Fruit fly (Drosophila melanogaster) whole organism, embryonic: ENCODE results near the gene HHEX.
A peak's percentile ranks its signal among the peaks of the same experiment; 100 is the strongest.

Source experiments
- Awh ChIP-seq: fragments of 200-800 bp; sonication (Bioruptor generic); IDR thresholded peaks from 2 replicates; pipeline ENCODE4, ENCODE4 v1.3.6; 2022; ENCODE audit warnings: missing biosample characterization, missing genetic modification characterization
- B-H2 ChIP-seq: fragments of 200-800 bp; sonication (Bioruptor generic); optimal IDR thresholded peaks from 2 replicates; lab custom pipeline; 2018; ENCODE audit warnings: missing biosample characterization, mild to moderate bottlenecking, missing genetic modification characterization
- CG10565 ChIP-seq: fragments of 200-800 bp; sonication (Bioruptor generic); optimal IDR thresholded peaks from 3 replicates; lab custom pipeline; 2016; ENCODE audit warnings: missing biosample characterization, mild to moderate bottlenecking, missing genetic modification characterization
- CG10654 ChIP-seq: fragments of 200-800 bp; sonication (Bioruptor generic); optimal IDR thresholded peaks from 2 replicates; lab custom pipeline; 2016; ENCODE audit warnings: missing biosample characterization, missing genetic modification characterization
- CG11723 ChIP-seq: fragments of 200-800 bp; sonication (Bioruptor generic); optimal IDR thresholded peaks from 2 replicates; lab custom pipeline; 2017; ENCODE audit warnings: missing biosample characterization, mild to moderate bottlenecking, missing genetic modification characterization
- CG12219 ChIP-seq: fragments of 200-800 bp; sonication (Bioruptor generic); optimal IDR thresholded peaks from 3 replicates; lab custom pipeline; 2018; ENCODE audit warnings: missing biosample characterization, mild to moderate bottlenecking, missing genetic modification characterization
- CG12659 ChIP-seq: fragments of 200-800 bp; sonication (Bioruptor generic); optimal IDR thresholded peaks from 3 replicates; lab custom pipeline; 2017; ENCODE audit warnings: mild to moderate bottlenecking, missing biosample characterization, missing genetic modification reagents, missing genetic modification characterization
- CG15479 ChIP-seq: fragments of 200-800 bp; sonication (Bioruptor generic); optimal IDR thresholded peaks from 3 replicates; lab custom pipeline; 2019; ENCODE audit warnings: missing biosample characterization, mild to moderate bottlenecking, missing genetic modification characterization, moderate library complexity
- CG17186 ChIP-seq: fragments of 200-800 bp; sonication (Bioruptor generic); optimal IDR thresholded peaks from 3 replicates; lab custom pipeline; 2017; ENCODE audit warnings: missing biosample characterization, missing genetic modification reagents, missing genetic modification characterization
- CG17568 ChIP-seq: fragments of 200-800 bp; sonication (Bioruptor generic); optimal IDR thresholded peaks from 2 replicates; lab custom pipeline; 2018; ENCODE audit warnings: missing biosample characterization, mild to moderate bottlenecking, missing genetic modification characterization, moderate library complexity
- CG1792 ChIP-seq: fragments of 200-800 bp; sonication (Bioruptor generic); optimal IDR thresholded peaks from 2 replicates; lab custom pipeline; 2016; ENCODE audit warnings: missing biosample characterization, missing genetic modification characterization
- CG3065 ChIP-seq: fragments of 200-800 bp; sonication (Bioruptor generic); optimal IDR thresholded peaks from 2 replicates; lab custom pipeline; 2016; ENCODE audit warnings: missing biosample characterization, missing genetic modification characterization
- CG32767 ChIP-seq: fragments of 200-800 bp; sonication (Bioruptor generic); IDR thresholded peaks from 2 replicates; pipeline ENCODE4 v1.3.6; 2022; ENCODE audit warnings: missing biosample characterization, missing genetic modification characterization
- CG4854 ChIP-seq: fragments of 200-800 bp; sonication (Bioruptor generic); optimal IDR thresholded peaks from 2 replicates; lab custom pipeline; 2016; ENCODE audit warnings: missing biosample characterization, missing genetic modification characterization, inconsistent platforms
- CG6854 ChIP-seq: fragments of 200-800 bp; sonication (Bioruptor generic); optimal IDR thresholded peaks from 3 replicates; lab custom pipeline; 2017; ENCODE audit warnings: missing biosample characterization, mild to moderate bottlenecking, missing genetic modification characterization
- CG7786 ChIP-seq: fragments of 200-800 bp; sonication (Bioruptor generic); optimal IDR thresholded peaks from 2 replicates; lab custom pipeline; 2016; ENCODE audit warnings: missing biosample characterization, missing genetic modification characterization
- CG9932 ChIP-seq: fragments of 200-800 bp; sonication (Bioruptor generic); IDR thresholded peaks from 2 replicates; pipeline ENCODE4 v1.3.6; 2022; ENCODE audit warnings: missing biosample characterization, missing genetic modification characterization
- Doc2 ChIP-seq: fragments of 200-800 bp; sonication (Bioruptor generic); IDR thresholded peaks from 2 replicates; pipeline ENCODE4 v1.3.6; 2022; ENCODE audit warnings: missing biosample characterization, missing genetic modification characterization
- Drgx ChIP-seq: fragments of 200-800 bp; sonication (Bioruptor generic); IDR thresholded peaks from 2 replicates; pipeline ENCODE4 v1.3.6; 2022; ENCODE audit warnings: missing biosample characterization, missing genetic modification characterization
- Elba2 ChIP-seq: fragments of 200-800 bp; sonication (Bioruptor generic); optimal IDR thresholded peaks from 3 replicates; lab custom pipeline; 2016; ENCODE audit warnings: missing biosample characterization, missing genetic modification characterization
- HLH3B ChIP-seq: fragments of 200-800 bp; sonication (Bioruptor generic); IDR thresholded peaks from 2 replicates; pipeline ENCODE4 v1.3.6; 2022; ENCODE audit warnings: missing biosample characterization, missing genetic modification characterization
- Hmr ChIP-seq: fragments of 200-800 bp; sonication (Bioruptor generic); optimal IDR thresholded peaks from 3 replicates; lab custom pipeline; 2017; ENCODE audit warnings: mild to moderate bottlenecking, missing biosample characterization, missing genetic modification reagents, missing genetic modification characterization
- PHDP ChIP-seq: fragments of 200-800 bp; sonication (Bioruptor generic); optimal IDR thresholded peaks from 3 replicates; lab custom pipeline; 2018; ENCODE audit warnings: missing biosample characterization, mild to moderate bottlenecking, missing genetic modification characterization, moderate library complexity
- Spps ChIP-seq: fragments of 200-800 bp; sonication (Bioruptor generic); optimal IDR thresholded peaks from 2 replicates; lab custom pipeline; 2018; ENCODE audit warnings: missing biosample characterization, mild to moderate bottlenecking, missing genetic modification characterization
- TFAM ChIP-seq: fragments of 200-800 bp; sonication (Bioruptor generic); optimal IDR thresholded peaks from 2 replicates; lab custom pipeline; 2017; ENCODE audit warnings: missing biosample characterization, missing genetic modification characterization, inconsistent platforms
- amos ChIP-seq: fragments of 200-800 bp; sonication (Bioruptor generic); IDR thresholded peaks from 2 replicates; pipeline ENCODE4 v1.3.6; 2022; ENCODE audit warnings: missing biosample characterization, missing genetic modification characterization; ENCODE audit not compliant: partially characterized antibody
- az2 ChIP-seq: fragments of 200-800 bp; sonication (Bioruptor generic); optimal IDR thresholded peaks from 3 replicates; lab custom pipeline; 2016; ENCODE audit warnings: missing biosample characterization, missing genetic modification characterization
- cas ChIP-seq: fragments of 200-800 bp; sonication (Bioruptor generic); IDR thresholded peaks from 2 replicates; pipeline ENCODE4 v1.3.6; 2022; ENCODE audit warnings: missing biosample characterization, missing genetic modification characterization
- ci ChIP-seq: fragments of 200-800 bp; sonication (Bioruptor generic); IDR thresholded peaks from 3 replicates; pipeline ENCODE4 v1.3.6; 2022; ENCODE audit warnings: missing biosample characterization, missing genetic modification characterization
- disco-r ChIP-seq: fragments of 200-800 bp; sonication (Bioruptor generic); optimal IDR thresholded peaks from 2 replicates; lab custom pipeline; 2016; ENCODE audit warnings: missing biosample characterization, missing genetic modification characterization
- emc ChIP-seq: fragments of 200-800 bp; sonication (Bioruptor generic); optimal IDR thresholded peaks from 2 replicates; lab custom pipeline; 2016; ENCODE audit warnings: missing biosample characterization, missing genetic modification characterization
- fd3F ChIP-seq: fragments of 200-800 bp; sonication (Bioruptor generic); optimal IDR thresholded peaks from 2 replicates; lab custom pipeline; 2018; ENCODE audit warnings: missing biosample characterization, mild to moderate bottlenecking, missing genetic modification characterization, moderate library complexity
- fru ChIP-seq: fragments of >200 bp; optimal IDR thresholded peaks from 2 replicates; lab custom pipeline; 2017
- ftz-f1 ChIP-seq: fragments of 200-800 bp; sonication (Bioruptor generic); optimal IDR thresholded peaks from 2 replicates; lab custom pipeline; 2016; ENCODE audit warnings: missing biosample characterization, missing genetic modification characterization
- grau ChIP-seq: fragments of 200-800 bp; optimal IDR thresholded peaks from 3 replicates; lab custom pipeline; 2019; ENCODE audit warnings: missing biosample characterization, mild to moderate bottlenecking, missing genetic modification characterization, moderate library complexity
- gro ChIP-seq: fragments of 200-800 bp; sonication (Bioruptor generic); optimal IDR thresholded peaks from 2 replicates; lab custom pipeline; 2016; ENCODE audit warnings: missing biosample characterization, missing genetic modification characterization
- ken ChIP-seq: fragments of 200-800 bp; sonication (Bioruptor generic); IDR thresholded peaks from 3 replicates; pipeline ENCODE4 v1.3.6; 2022; ENCODE audit warnings: missing biosample characterization, missing genetic modification characterization
- klu ChIP-seq: fragments of 200-800 bp; sonication (Bioruptor generic); IDR thresholded peaks from 2 replicates; pipeline ENCODE4 v1.3.6; 2022; ENCODE audit warnings: missing biosample characterization, missing genetic modification characterization
- mam ChIP-seq: fragments of 200-800 bp; sonication (Bioruptor generic); optimal IDR thresholded peaks from 3 replicates; lab custom pipeline; 2016; ENCODE audit warnings: missing biosample characterization, missing genetic modification characterization
- mld ChIP-seq: fragments of 200-800 bp; sonication (Bioruptor generic); IDR thresholded peaks from 3 replicates; pipeline ENCODE4 v1.3.6; 2022; ENCODE audit warnings: missing biosample characterization, missing genetic modification characterization; ENCODE audit not compliant: partially characterized antibody
- nom ChIP-seq: fragments of 200-800 bp; sonication (Bioruptor generic); optimal IDR thresholded peaks from 2 replicates; lab custom pipeline; 2017; ENCODE audit warnings: missing biosample characterization, missing genetic modification characterization, mild to moderate bottlenecking, moderate library complexity, missing genetic modification reagents
- org-1 ChIP-seq: fragments of 200-800 bp; sonication (Bioruptor generic); optimal IDR thresholded peaks from 2 replicates; lab custom pipeline; 2017; ENCODE audit warnings: missing biosample characterization, missing genetic modification characterization
- otp ChIP-seq: fragments of 200-800 bp; sonication (Bioruptor generic); IDR thresholded peaks from 3 replicates; pipeline ENCODE4, ENCODE4 v1.3.6; 2022; ENCODE audit warnings: missing biosample characterization, missing genetic modification characterization
- pnt ChIP-seq: fragments of 200-800 bp; sonication (Bioruptor generic); optimal IDR thresholded peaks from 3 replicates; lab custom pipeline; 2016; ENCODE audit warnings: missing biosample characterization, missing genetic modification characterization
- so ChIP-seq: fragments of 200-800 bp; sonication (Bioruptor generic); IDR thresholded peaks from 3 replicates; pipeline ENCODE4 v1.3.6; 2022; ENCODE audit warnings: missing biosample characterization, missing genetic modification characterization
- sob ChIP-seq: fragments of 200-800 bp; sonication (Bioruptor generic); IDR thresholded peaks from 2 replicates; pipeline ENCODE4 v1.3.6; 2022; ENCODE audit warnings: missing biosample characterization, missing genetic modification characterization
- tgo ChIP-seq: fragments of 200-800 bp; sonication (Bioruptor generic); IDR thresholded peaks from 3 replicates; pipeline ENCODE4 v1.3.6; 2022; ENCODE audit warnings: missing biosample characterization, missing genetic modification characterization
- tna ChIP-seq: fragments of 200-800 bp; sonication (Bioruptor generic); IDR thresholded peaks from 2 replicates; pipeline ENCODE4 v1.3.6; 2022; ENCODE audit warnings: missing biosample characterization, missing genetic modification characterization; ENCODE audit not compliant: partially characterized antibody
- vfl ChIP-seq: fragments of 200-800 bp; sonication (Bioruptor generic); optimal IDR thresholded peaks from 2 replicates; lab custom pipeline; 2016; ENCODE audit warnings: missing biosample characterization, missing genetic modification characterization
- vnd ChIP-seq: fragments of 200-800 bp; sonication (Bioruptor generic); IDR thresholded peaks from 3 replicates; pipeline ENCODE4 v1.3.6; 2022; ENCODE audit warnings: missing biosample characterization, missing genetic modification characterization; ENCODE audit not compliant: partially characterized antibody
- zfh1 ChIP-seq: fragments of 200-800 bp; sonication (Bioruptor generic); IDR thresholded peaks from 3 replicates; pipeline ENCODE4 v1.3.6; 2022; ENCODE audit warnings: missing biosample characterization, missing genetic modification characterization

Gene HHEX

dm6 chr3R:21101453-21102214 is 20.9 kb upstream of the HHEX start, which contains the start of the genes CG7044 and Tbc1d22 (continued):
- TF ChIP-seq grau (tag; lab: Kevin White, UChicago) = peak; percentile 59
- TF ChIP-seq Drgx = no peak
- TF ChIP-seq tna (GFP tag; lab: Robert Waterston, UW) = no peak
- TF ChIP-seq vfl (GFP tag; lab: Kevin White, UChicago) = peak; percentile 26
- no peak for TF ChIP-seq disco-r
- TF ChIP-seq Elba2 = no peak
- TF ChIP-seq Doc2 = no peak
- 0 out of 3 replicates have a peak, but pooled peaks have one; percentile 28 for TF ChIP-seq zfh1 (GFP tag; lab: Robert Waterston, UW)
- no peak for TF ChIP-seq CG7786
- no peak for TF ChIP-seq ken (GFP tag; lab: Robert Waterston, UW)
- TF ChIP-seq nom = no peak
- TF ChIP-seq B-H2 (GFP tag; lab: Kevin White, UChicago) = no peak
- TF ChIP-seq gro = no peak
- TF ChIP-seq az2 = peak; percentile 58
- TF ChIP-seq amos (GFP tag; lab: Robert Waterston, UW) = peak; percentile 54
- no peak for TF ChIP-seq CG12219 (GFP tag; lab: Kevin White, UChicago)
- TF ChIP-seq mld = no peak
- TF ChIP-seq CG17568 (GFP tag; lab: Kevin White, UChicago) = no peak
- no peak for TF ChIP-seq CG17186 (GFP tag; lab: Kevin White, UChicago)
- no peak for TF ChIP-seq Hmr (GFP tag; lab: Kevin White, UChicago)
- TF ChIP-seq CG3065 (GFP tag; lab: Kevin White, UChicago) = no peak
- TF ChIP-seq CG10565 (GFP tag; lab: Kevin White, UChicago) = no peak
- TF ChIP-seq CG4854 (GFP tag; lab: Kevin White, UChicago) = no peak
- no peak for TF ChIP-seq so (GFP tag; lab: Robert Waterston, UW)
- no peak for TF ChIP-seq fru (lab: Kevin White, UChicago)
- peak; percentile 43 for TF ChIP-seq pnt
- TF ChIP-seq CG9932 (GFP tag; lab: Robert Waterston, UW) = peak; percentile 60
- no peak for TF ChIP-seq ftz-f1
- TF ChIP-seq emc = no peak
- TF ChIP-seq mam (GFP tag; lab: Kevin White, UChicago) = peak; percentile 48
- TF ChIP-seq CG6854 = no peak
- no peak for TF ChIP-seq TFAM (GFP tag; lab: Kevin White, UChicago)
- TF ChIP-seq klu (GFP tag; lab: Robert Waterston, UW) = no peak
- no peak for TF ChIP-seq CG32767 (GFP tag; lab: Robert Waterston, UW)
- TF ChIP-seq org-1 (GFP tag; lab: Kevin White, UChicago) = no peak
- TF ChIP-seq PHDP = peak; percentile 26
- no peak for TF ChIP-seq CG1792 (GFP tag; lab: Kevin White, UChicago)
- no peak for TF ChIP-seq otp
- TF ChIP-seq tgo = peak; percentile 28; the same call in 2 of the 3 replicates
- TF ChIP-seq CG15479 (GFP tag; lab: Kevin White, UChicago) = no peak
- TF ChIP-seq cas (GFP tag; lab: Robert Waterston, UW) = no peak
- TF ChIP-seq fd3F (GFP tag; lab: Kevin White, UChicago) = peak; percentile 6
- TF ChIP-seq ci = peak; percentile 30; the same call in 1 of the 3 replicates
- no peak for TF ChIP-seq Spps (tag; lab: Kevin White, UChicago)
- no peak for TF ChIP-seq Awh
- peak; percentile 75 for TF ChIP-seq CG12659 (GFP tag; lab: Kevin White, UChicago)
- TF ChIP-seq HLH3B (GFP tag; lab: Robert Waterston, UW) = no peak; the same call in 1 of the 2 replicates
- TF ChIP-seq CG10654 (GFP tag; lab: Kevin White, UChicago) = peak; percentile 0
- TF ChIP-seq CG11723 (GFP tag; lab: Kevin White, UChicago) = no peak
- TF ChIP-seq sob (GFP tag; lab: Robert Waterston, UW) = no peak
- no peak for TF ChIP-seq vnd (GFP tag; lab: Robert Waterston, UW)
